Worm (Caenorhabditis elegans) whole organism, dauer: Measurements from ENCODE around the gene sra-27.

ENCODE experiments used
- unc-62 ChIP-seq: sonication (generic microtip); optimal IDR thresholded peaks from 2 replicates; lab custom pipeline; 2017; ENCODE audit warnings: missing biosample characterization, missing genetic modification reagents, missing genetic modification characterization

The sra-27 gene

DNA sequence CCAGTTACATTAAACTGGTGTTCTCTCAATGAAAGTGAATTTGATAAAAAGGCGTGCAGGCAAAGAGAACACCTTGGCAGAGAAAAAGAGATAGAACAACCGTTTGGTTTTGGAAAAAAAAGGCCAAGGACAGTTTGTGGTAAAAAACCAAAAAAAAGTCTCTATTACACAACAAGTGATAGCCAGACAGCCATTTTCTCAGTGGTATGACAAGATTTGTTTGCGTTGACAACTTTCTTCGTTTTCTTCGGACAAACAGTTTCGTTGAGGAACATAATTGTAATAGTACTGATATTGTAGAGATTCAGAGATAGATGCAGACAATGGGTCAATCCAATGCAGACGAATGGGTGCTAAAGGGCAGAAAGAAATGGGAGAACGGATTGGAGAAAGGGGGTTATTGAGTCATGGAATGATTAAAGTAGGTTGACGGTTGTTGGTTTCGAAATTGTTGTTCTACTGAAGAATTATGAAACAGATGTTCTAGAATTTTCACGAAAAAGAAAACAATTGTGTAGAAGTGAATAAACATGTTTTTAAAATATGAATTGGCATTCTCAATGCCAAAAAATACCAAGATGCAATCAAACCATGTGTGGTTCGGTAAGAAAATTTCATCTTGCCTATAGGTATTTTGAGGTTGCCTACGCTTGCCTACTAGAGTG, 6.5 kb upstream of the sra-27 start:
- no peak for TF ChIP-seq unc-62 (GFP tag; lab: Kevin White, UChicago)

DNA sequence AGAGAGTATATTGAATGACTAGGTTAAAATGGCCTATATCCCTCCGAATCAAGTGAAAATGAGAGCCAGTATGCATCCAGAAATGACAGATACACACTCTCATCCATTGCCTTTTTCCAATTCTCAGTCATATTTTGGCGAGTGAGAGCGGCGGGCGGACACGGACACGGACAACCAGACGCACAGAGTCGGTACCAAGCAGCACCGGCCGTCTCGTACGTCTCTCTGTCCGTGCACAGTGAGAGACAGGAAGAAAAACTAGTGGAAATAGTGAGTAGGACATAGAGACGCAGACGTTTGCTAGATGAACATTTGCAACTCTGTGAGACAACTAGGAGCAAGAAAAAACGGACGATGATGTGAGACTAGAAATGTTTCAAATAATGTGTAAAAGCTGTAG, 5.6 kb upstream of the sra-27 start:
- no peak for TF ChIP-seq unc-62 (GFP tag; lab: Kevin White, UChicago)

DNA sequence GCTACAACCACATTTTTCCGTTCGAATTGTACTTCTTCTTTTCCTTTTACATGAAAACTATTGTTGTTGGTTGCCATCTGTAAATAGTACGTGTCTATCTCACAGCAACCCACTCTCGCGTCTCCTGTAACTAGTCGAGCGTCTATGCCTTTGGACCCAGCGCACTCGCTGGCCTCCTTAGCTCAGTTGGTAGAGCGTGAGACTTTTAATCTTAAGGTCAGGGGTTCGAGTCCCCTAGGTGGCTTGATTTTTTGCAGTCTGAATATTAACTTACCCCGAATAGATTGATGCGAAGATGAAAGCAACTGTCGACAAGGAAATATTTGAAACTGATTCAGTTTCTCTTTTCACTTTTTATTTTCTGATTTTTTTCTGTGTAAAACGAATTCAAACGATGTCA, 3.7 kb upstream of the sra-27 start, which contains the start of gene mpz-3:
mpz-3 (minus strand) TSS at position 320 of the 400 bp plus-strand sequence.
- TF ChIP-seq unc-62 (GFP tag; lab: Kevin White, UChicago), result no peak

DNA sequence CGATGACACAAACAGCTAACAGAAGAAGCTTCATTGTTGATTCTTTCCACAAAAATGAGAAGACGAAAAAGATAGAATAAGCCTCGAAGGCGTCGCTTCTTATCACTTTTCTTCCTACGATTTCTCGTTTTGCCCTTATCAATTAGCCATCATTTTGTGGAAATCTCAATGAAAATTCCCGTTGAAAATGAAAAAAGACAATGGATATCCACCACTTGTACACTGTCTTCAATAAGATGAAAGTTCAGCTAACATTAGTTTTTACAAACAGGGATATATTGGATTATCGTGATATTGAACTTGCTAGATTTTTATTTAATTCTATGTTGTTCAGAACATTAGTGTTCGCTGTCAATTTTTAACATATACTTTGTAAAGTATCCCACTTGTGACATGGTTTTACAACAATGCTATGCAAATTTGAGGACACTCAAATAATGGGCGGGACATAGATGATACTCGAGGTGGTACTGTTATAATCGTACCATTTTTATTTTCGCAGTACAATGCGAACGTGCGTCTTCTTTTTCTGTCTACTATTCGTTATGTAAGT, 2.1 kb upstream of the sra-27 start, which contains the start of the genes F18C5.5 and F18C5.9:
F18C5.5 (minus strand) TSS at position 101 of the 553 bp plus-strand sequence.
F18C5.9 (plus strand) TSS at position 503 of the 553 bp plus-strand sequence.
- no peak for TF ChIP-seq unc-62 (GFP tag; lab: Kevin White, UChicago)

DNA sequence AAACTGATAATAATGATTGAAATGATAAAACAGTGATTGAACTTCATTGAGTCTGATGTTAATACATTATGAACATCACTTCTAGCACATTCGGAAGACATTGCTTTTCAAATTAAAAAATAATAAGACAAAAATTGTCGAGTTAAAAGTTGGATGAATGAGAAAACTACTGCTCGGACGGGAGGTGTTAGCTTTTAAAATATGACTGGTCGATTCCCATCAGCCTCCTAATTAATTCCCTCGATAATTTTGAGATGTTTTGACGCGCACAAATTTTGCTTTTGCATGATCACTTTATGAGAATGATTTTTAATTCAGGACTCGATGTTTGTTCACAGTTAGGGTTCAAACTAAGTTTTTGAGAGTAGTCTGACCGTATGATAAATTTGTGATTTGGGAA, 4.9 kb downstream of the sra-27 start, which contains the start of gene sra-28:
sra-28 (minus strand) TSS at position 101 of the 400 bp plus-strand sequence.
- no peak for TF ChIP-seq unc-62 (GFP tag; lab: Kevin White, UChicago)

DNA sequence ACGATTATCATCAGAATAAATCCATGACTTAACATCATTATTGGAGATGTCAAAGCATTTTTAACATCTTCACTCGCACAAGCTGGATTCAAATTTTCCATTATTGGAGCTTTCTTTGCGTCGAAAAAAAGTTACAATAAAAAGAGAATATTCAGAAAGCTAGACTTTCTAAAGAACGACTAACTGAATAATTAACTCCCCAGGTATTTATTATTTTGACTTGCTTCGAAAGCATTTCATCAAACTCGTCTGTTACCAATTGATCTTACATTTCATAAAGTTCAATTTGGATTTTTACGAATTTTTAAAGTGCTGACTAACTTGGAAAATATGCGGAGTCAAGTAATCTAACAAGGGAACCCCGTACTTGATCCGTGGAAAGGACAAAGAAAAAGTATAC, 6.8 kb downstream of the sra-27 start, which contains the start of gene sra-29:
sra-29 (minus strand) TSS at position 101 of the 400 bp plus-strand sequence.
- no peak for TF ChIP-seq unc-62 (GFP tag; lab: Kevin White, UChicago)

DNA sequence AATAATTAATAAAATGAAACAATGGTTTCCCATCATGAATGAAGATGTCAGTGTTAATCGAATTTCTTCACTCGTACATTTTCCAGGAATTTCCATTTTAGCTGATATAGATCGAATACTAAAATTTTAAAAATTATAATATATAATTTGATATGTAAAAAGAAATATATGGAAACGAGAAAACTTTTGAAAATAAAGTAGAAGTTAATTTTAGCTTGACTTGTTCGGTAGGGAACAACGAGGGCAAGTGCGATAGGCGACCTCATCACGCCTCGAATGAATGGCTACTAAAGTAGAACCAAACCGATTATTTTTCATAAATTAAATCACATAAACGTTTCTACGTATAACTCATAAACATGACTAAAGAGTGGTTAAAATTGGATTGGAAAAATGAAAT, 9.6 kb downstream of the sra-27 start, which contains the start of gene sra-31:
sra-31 (minus strand) TSS at position 101 of the 400 bp plus-strand sequence.
- TF ChIP-seq unc-62 (GFP tag; lab: Kevin White, UChicago), result no peak

DNA sequence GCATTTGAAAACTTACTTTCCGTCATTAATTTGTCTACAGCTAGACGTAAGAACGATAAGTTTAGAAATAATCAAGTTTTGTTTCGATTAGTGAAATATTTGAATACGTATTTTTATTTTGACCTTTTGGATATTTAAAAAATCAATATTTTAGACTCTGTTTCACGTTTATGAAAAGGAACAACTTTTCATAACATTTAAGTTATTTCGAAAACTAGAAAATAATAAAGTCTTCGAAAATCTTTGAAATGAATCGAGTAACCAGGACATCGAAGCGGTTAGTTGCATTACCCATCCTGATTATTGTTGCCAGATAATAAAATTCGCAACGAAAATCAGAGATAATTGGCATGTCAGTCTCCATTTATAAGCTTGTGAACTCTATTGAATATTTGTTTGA, 12.4 kb downstream of the sra-27 start, which contains the start of gene C56C10.6:
C56C10.6 (minus strand) TSS at position 101 of the 400 bp plus-strand sequence.
- TF ChIP-seq unc-62 (GFP tag; lab: Kevin White, UChicago), result no peak

DNA sequence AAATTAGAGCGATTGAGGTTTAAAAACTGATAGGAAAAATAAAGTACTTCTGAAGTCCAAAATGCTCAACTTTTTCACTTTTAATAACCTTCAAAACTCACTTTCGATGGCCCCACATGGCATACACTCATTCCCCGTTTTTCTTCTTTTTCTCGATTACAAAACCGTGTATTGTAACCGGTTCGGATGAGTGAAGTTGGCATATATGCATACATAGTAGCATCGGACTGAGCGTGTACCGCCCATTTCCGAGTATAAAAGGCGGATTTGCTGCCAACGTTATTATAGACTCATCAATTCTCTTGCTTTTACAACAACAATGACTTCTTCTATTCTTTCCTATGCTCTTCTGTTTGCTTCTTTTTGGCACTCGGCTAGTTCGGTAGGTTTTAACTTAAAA, 14.0 kb downstream of the sra-27 start, which contains the start of gene C56C10.4:
C56C10.4 (plus strand) TSS at position 301 of the 400 bp plus-strand sequence.
- no peak for TF ChIP-seq unc-62 (GFP tag; lab: Kevin White, UChicago)

DNA sequence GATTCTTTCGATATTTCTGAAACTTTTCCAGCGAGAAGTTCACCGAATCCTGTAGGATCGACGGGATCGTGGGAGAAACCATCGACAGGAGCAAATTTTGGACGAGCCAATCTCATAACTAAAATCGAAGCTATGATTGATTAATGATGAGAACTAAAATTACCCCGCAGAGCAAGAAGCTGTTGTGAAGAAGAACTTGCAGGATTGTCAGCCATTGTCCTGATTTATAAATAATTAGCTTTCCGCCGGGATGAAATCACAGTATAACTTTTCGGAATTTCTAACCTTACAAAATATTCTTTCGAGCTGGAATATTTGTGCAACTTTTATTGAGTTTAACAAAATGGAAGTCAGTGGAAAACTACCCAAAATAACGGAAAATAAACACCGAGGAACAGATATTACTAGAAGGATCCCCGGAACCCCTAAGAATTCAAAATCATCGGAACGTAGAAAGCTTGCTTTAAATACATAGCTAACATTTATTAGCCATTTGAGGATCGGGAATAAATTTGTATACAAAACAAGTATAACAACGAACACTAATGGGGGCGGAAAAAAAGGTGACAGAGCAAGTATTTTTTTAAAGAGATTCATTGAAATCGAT, 18.6 kb downstream of the sra-27 start, which contains the start of gene C56C10.7:
C56C10.7 (minus strand) TSS at position 312 of the 607 bp plus-strand sequence.
- no peak for TF ChIP-seq unc-62 (GFP tag; lab: Kevin White, UChicago)

DNA sequence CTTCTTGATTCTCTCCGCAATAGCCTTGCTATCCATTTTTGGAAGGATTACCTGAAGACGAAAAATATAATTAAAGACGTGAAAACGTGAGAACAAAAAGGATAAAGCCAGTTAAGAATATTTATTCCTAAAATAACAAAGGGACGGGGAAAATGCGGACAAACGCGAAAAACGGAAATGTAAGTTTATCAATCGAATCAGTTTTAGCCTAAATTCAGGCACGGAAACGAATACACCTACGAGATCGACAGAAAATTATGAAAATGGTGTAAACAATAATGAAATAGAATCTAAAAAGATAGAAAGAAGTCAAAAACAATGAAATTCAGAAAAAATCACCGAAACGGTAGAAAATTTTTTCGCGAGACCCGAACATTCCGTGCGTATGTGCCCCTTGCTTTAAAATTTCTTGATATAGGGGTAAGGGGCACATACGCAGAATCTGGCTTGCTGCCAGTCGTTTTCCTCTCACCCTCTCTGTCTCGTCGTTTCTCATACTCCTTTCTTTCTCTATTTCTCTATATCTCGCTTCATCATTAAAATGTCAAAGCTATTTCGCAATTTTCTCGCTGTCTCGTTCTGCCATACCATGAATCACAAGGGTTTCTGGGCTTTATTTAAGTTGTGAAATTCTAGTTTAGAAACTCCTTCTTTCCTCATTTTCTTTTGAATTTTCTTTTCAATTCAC, 19.9 kb downstream of the sra-27 start, which contains the start of gene icd-1:
icd-1 (minus strand) TSS at position 51 of the 688 bp plus-strand sequence.
- no peak for TF ChIP-seq unc-62 (GFP tag; lab: Kevin White, UChicago)

DNA sequence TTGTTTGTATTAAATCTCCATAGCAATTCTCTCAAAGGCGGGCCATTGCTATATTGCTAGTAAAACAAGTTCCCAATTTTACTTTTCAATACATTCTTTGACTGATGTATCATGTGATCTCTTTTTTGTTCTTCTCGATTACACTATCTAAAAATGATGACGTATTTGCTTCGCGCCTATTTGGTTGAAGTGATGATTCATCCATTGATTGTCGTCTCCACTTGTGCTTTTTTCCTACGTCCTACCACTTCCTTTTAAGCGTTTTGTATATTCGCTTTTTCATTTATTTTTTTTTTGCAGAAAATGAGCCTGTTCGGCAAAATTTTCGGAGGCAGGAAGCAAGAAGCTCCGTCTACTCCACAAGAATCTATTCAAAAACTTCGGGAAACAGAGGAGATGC, 20.6 kb downstream of the sra-27 start, which contains the start of gene vps-32.1:
vps-32.1 (plus strand) TSS at position 301 of the 400 bp plus-strand sequence.
- no peak for TF ChIP-seq unc-62 (GFP tag; lab: Kevin White, UChicago)

DNA sequence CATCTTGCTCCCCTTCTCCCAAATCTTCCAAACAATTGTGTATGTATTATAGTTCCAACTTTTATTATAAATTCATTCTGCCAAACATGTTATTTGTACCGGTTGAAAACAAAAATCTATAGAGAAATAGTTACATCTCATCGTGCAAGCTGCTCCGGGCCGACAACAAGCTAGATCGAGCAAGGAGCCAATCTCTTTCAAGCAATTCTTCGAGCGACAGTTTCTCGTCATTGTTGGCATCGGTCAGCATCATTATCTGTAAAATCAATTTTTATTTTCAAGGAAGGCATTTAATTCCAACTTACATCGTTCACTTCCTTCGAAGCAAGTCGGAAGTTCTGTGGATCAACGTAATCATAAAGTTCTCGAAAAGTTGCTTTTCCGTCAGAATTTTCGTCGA, 22.2 kb downstream of the sra-27 start:
- no peak for TF ChIP-seq unc-62 (GFP tag; lab: Kevin White, UChicago)

DNA sequence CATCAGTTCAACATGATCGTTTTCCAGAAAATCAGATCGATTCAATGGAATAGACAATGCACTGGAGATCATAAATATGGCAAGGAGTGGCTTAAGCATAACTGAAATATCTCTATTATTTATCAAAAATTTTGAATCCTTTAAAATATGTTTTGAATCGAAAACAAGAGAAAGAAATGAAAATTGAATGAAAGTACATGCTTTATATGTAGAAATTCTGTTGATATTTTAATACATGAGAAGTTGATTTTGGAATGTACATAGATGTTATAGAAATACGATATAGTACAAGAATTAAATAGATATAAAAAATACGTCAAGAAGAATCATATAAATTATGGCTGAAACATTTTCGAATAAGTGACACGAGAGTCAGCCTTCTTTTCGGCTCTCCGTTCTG, 23.4 kb downstream of the sra-27 start, which contains the start of gene C56C10.9:
C56C10.9 (minus strand) TSS at position 101 of the 400 bp plus-strand sequence.
- TF ChIP-seq unc-62 (GFP tag; lab: Kevin White, UChicago), result no peak

DNA sequence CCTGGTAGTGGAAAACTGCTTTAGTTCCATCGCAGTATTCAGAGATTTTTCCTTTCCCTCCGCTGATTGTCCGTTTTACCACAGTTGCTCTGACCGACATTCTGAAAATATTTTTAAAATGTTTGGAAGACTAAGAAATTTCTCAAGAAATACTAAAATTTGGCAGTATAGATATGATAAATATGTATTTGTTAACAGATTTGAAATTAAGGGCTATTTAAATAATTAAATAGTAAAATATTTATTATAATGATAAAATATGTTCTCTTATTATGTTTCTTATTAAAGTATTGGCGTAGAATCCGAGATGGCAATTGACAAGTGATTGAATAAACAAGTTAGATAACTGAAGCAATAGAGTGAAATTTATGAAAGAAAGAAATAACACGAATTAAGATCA, 25.3 kb downstream of the sra-27 start, which contains the start of gene aipr-1:
aipr-1 (minus strand) TSS at position 101 of the 400 bp plus-strand sequence.
- no peak for TF ChIP-seq unc-62 (GFP tag; lab: Kevin White, UChicago)
